Worm (Caenorhabditis elegans): ENCODE results near the gene F48B9.3.

The F48B9.3 gene

DNA sequence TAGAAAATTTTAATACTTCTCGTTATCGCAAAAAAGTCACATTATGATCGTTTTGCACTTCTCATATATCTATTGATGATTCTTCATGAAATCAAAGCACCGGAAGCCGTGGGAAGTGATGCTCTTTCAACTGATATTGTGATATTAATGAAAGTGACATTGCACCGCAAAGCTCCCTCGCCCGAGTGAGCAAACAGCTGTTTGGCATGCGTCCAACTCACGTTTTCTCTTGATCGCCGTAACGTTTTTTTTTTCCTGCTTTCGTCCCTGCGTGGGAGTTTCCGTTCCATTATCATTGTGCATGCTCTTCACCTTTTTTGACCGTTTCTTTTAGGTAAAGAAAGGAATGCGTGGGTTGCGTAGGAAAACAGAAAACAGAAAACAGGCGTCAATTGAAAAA lies 24.0 kb downstream of the F48B9.3 start:
- no peak for TF ChIP-seq elt-3 (tag; optimal IDR thresholded peaks at IDR 0.05)
- TF ChIP-seq mep-1 (tag; optimal IDR thresholded peaks at IDR 0.05), result no peak
- TF ChIP-seq unc-39 (tag; optimal IDR thresholded peaks at IDR 0.05), result no peak
- no peak for TF ChIP-seq nhr-12 (tag; optimal IDR thresholded peaks at IDR 0.05)
- peak; percentile 83 for TF ChIP-seq hlh-1 (tag; optimal IDR thresholded peaks at IDR 0.05)
- no peak for TF ChIP-seq nhr-2 (tag; optimal IDR thresholded peaks at IDR 0.05)
- TF ChIP-seq ztf-11 (tag; optimal IDR thresholded peaks at IDR 0.05), result no peak
- TF ChIP-seq unc-120 (tag; optimal IDR thresholded peaks at IDR 0.05; ENCODE audit: poor library complexity, severe bottlenecking), result peak; percentile 29

- TF ChIP-seq ces-1 (GFP tag; optimal IDR thresholded peaks at IDR 0.05) (no peak), ceh-83 (GFP tag; optimal IDR thresholded peaks at IDR 0.05) (no peak), lin-13 (tag; optimal IDR thresholded peaks at IDR 0.05) (no peak), ztf-11 (tag; optimal IDR thresholded peaks at IDR 0.05) (no peak), elt-1 (tag; optimal IDR thresholded peaks at IDR 0.05; ENCODE audit: borderline replicate concordance, insufficient read depth) (no peak), unc-39 (tag; optimal IDR thresholded peaks at IDR 0.05) (no peak), nhr-12 (tag; optimal IDR thresholded peaks at IDR 0.05) (no peak), nhr-76 (tag; optimal IDR thresholded peaks at IDR 0.05) (no peak), nhr-2 (tag; optimal IDR thresholded peaks at IDR 0.05) (no peak), zip-8 (tag; optimal IDR thresholded peaks at IDR 0.05) (no peak), hlh-1 (tag; optimal IDR thresholded peaks at IDR 0.05) (no peak), unc-120 (tag; optimal IDR thresholded peaks at IDR 0.05; ENCODE audit: poor library complexity, severe bottlenecking) (no peak), M03D4.4 (tag; optimal IDR thresholded peaks at IDR 0.05) (no peak), bed-3 (GFP tag; optimal IDR thresholded peaks at IDR 0.05) (no peak), mab-5 (tag; optimal IDR thresholded peaks at IDR 0.05) (no peak), snpc-4 (tag; optimal IDR thresholded peaks at IDR 0.05) (no peak)
These were observed 25.9 kb downstream of the F48B9.3 start for ce11 chrX:2190740-2191139.

ce11 chrX:2191925-2192554 lies 27.2 kb downstream of the F48B9.3 start, which contains the start of gene gap-1:
gap-1 (plus strand) TSS chrX:2192504.
- no peak for TF ChIP-seq nhr-28 (tag; optimal IDR thresholded peaks at IDR 0.05)
- no peak for TF ChIP-seq flh-1 (GFP tag; optimal IDR thresholded peaks at IDR 0.05)
- TF ChIP-seq lin-13 (tag; optimal IDR thresholded peaks at IDR 0.05), result no peak
- no peak for TF ChIP-seq snpc-4 (tag; optimal IDR thresholded peaks at IDR 0.05)
- TF ChIP-seq zip-8 (tag; optimal IDR thresholded peaks at IDR 0.05), result no peak
- no peak for TF ChIP-seq nhr-12 (tag; optimal IDR thresholded peaks at IDR 0.05)
- no peak for TF ChIP-seq mep-1 (tag; optimal IDR thresholded peaks at IDR 0.05)

DNA sequence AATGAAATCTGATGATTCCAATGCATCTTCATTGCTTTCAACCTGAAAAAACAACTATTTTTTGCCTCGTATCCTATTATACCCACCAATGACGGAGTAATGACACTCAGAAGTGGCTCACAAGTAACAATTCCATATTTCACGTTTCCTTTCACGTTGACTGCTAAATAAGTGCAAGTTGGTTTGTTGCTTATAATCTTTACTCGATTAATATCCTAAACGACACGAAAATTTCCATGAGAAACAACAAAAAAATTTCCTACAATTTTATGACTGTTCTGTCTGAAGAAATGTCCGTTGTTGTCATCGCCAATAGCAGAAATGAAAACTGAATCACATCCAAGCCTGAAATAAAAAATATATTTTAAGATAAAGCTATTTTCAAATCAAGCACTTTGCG lies 32.6 kb downstream of the F48B9.3 start:
- no peak for TF ChIP-seq zip-8 (tag; optimal IDR thresholded peaks at IDR 0.05)
- TF ChIP-seq flh-1 (GFP tag; optimal IDR thresholded peaks at IDR 0.05), result no peak
- TF ChIP-seq lsy-2 (tag; optimal IDR thresholded peaks at IDR 0.05), result no peak
- no peak for TF ChIP-seq blmp-1 (tag; optimal IDR thresholded peaks at IDR 0.05)
- no peak for TF ChIP-seq ces-1 (GFP tag; optimal IDR thresholded peaks at IDR 0.05)
- no peak for TF ChIP-seq drap-1 (GFP tag; optimal IDR thresholded peaks at IDR 0.05)
- TF ChIP-seq sem-2 (GFP tag; optimal IDR thresholded peaks at IDR 0.05), result no peak
- TF ChIP-seq mls-2 (tag; optimal IDR thresholded peaks at IDR 0.05), result no peak
- TF ChIP-seq elt-3 (tag; optimal IDR thresholded peaks at IDR 0.05), result no peak

- TF ChIP-seq ceh-43 (GFP tag; optimal IDR thresholded peaks at IDR 0.05), result no peak
- no peak for TF ChIP-seq mab-5 (tag; optimal IDR thresholded peaks at IDR 0.05)
- no peak for TF ChIP-seq nhr-237 (tag; optimal IDR thresholded peaks at IDR 0.05)
- TF ChIP-seq elt-1 (tag; optimal IDR thresholded peaks at IDR 0.05; ENCODE audit: borderline replicate concordance, insufficient read depth), result no peak
- TF ChIP-seq cnd-1 (tag; optimal IDR thresholded peaks at IDR 0.05), result no peak
- no peak for TF ChIP-seq pha-4 (tag; optimal IDR thresholded peaks at IDR 0.05)
- no peak for TF ChIP-seq flh-1 (GFP tag; optimal IDR thresholded peaks at IDR 0.05)
- TF ChIP-seq unc-62 (GFP tag; optimal IDR thresholded peaks at IDR 0.05), result no peak
- no peak for TF ChIP-seq nhr-2 (tag; optimal IDR thresholded peaks at IDR 0.05)
- no peak for TF ChIP-seq sptf-1 (tag; optimal IDR thresholded peaks at IDR 0.05)
- no peak for TF ChIP-seq ces-1 (GFP tag; optimal IDR thresholded peaks at IDR 0.05)
- no peak for TF ChIP-seq lin-13 (tag; optimal IDR thresholded peaks at IDR 0.05)
- TF ChIP-seq ham-2 (GFP tag; optimal IDR thresholded peaks at IDR 0.05), result no peak
- TF ChIP-seq ztf-11 (tag; optimal IDR thresholded peaks at IDR 0.05), result no peak
- TF ChIP-seq nhr-28 (tag; optimal IDR thresholded peaks at IDR 0.05), result no peak
- no peak for TF ChIP-seq mep-1 (tag; optimal IDR thresholded peaks at IDR 0.05)
- no peak for TF ChIP-seq lsy-2 (tag; optimal IDR thresholded peaks at IDR 0.05)
- no peak for TF ChIP-seq zip-8 (tag; optimal IDR thresholded peaks at IDR 0.05)
- TF ChIP-seq unc-120 (tag; optimal IDR thresholded peaks at IDR 0.05; ENCODE audit: poor library complexity, severe bottlenecking), result no peak
- TF ChIP-seq unc-39 (tag; optimal IDR thresholded peaks at IDR 0.05), result no peak
These were observed 34.3 kb downstream of the F48B9.3 start, which contains the start of gene T24C12.1 for ce11 chrX:2199140-2199539. T24C12.1 (plus strand) TSS chrX:2199440.
